Worm (Caenorhabditis elegans): Measurements from ENCODE around the gene C51E3.6.

- TF ChIP-seq him-1 (tag; optimal IDR thresholded peaks at IDR 0.05) (no peak), dao-5 (tag; optimal IDR thresholded peaks at IDR 0.05) (no peak)
Observed at ce11 chrV:10182984-10183383, 16.7 kb upstream of the C51E3.6 start, which contains the start of gene ZK856.4.
